Fruit fly (Drosophila melanogaster) whole organism, wandering third instar larva: ENCODE results near the gene Vps8.

ENCODE experiments used
- CG32264 ChIP-seq: fragments of 200-800 bp; sonication (Bioruptor generic); optimal IDR thresholded peaks from 2 replicates; lab custom pipeline; 2016; ENCODE audit warnings: missing biosample characterization, missing genetic modification characterization
- CrebA ChIP-seq: fragments of 200-800 bp; sonication (Bioruptor generic); optimal IDR thresholded peaks from 2 replicates; lab custom pipeline; 2016; ENCODE audit warnings: missing biosample characterization, mild to moderate bottlenecking, missing genetic modification characterization, borderline replicate concordance
- HLH106 ChIP-seq: fragments of 200-800 bp; optimal IDR thresholded peaks from 3 replicates; lab custom pipeline; 2019; ENCODE audit warnings: missing biosample characterization, mild to moderate bottlenecking, missing genetic modification characterization, moderate library complexity
- Myc ChIP-seq: fragments of >200 bp; optimal IDR thresholded peaks from 2 replicates; lab custom pipeline; 2017
- OdsH ChIP-seq: fragments of 200-800 bp; sonication (Bioruptor generic); optimal IDR thresholded peaks from 2 replicates; lab custom pipeline; 2016; ENCODE audit warnings: missing biosample characterization, mild to moderate bottlenecking, missing genetic modification characterization
- dmrt93B ChIP-seq: fragments of 200-800 bp; sonication (Bioruptor generic); optimal IDR thresholded peaks from 2 replicates; lab custom pipeline; 2018; ENCODE audit warnings: missing biosample characterization, mild to moderate bottlenecking, missing genetic modification characterization
- h ChIP-seq: fragments of 200-800 bp; sonication (Bioruptor generic); optimal IDR thresholded peaks from 3 replicates; lab custom pipeline; 2016; ENCODE audit warnings: missing biosample characterization, mild to moderate bottlenecking, missing genetic modification characterization
- psq ChIP-seq: fragments of 200-800 bp; sonication (Bioruptor generic); optimal IDR thresholded peaks from 3 replicates; lab custom pipeline; 2017; ENCODE audit warnings: missing biosample characterization, mild to moderate bottlenecking, missing genetic modification characterization, moderate library complexity
- rgr ChIP-seq: fragments of 200-800 bp; sonication (Bioruptor generic); optimal IDR thresholded peaks from 3 replicates; lab custom pipeline; 2016; ENCODE audit warnings: missing biosample characterization, mild to moderate bottlenecking, missing genetic modification characterization
- sage ChIP-seq: fragments of 200-800 bp; sonication (Bioruptor generic); optimal IDR thresholded peaks from 2 replicates; lab custom pipeline; 2016; ENCODE audit warnings: missing biosample characterization, mild to moderate bottlenecking, missing genetic modification characterization

DNA sequence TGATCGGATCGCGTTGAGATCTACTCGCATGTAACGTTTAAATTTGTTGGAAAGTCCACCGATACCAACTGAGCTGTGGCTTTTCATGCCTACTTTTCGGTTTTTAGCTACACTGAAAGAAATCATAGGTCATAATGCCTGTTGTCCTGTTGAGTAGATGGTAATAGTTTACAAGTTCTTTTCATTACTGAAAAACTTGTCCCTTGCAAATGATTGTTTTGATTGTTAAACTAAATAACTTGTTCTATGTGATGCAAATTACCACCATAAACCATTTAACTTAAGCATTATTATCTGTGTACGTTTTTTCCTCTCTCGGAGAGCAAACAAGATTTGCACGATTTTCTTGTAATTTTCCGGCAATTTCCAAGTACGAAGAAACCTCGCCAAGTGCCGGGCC, 41.6 kb downstream of the Vps8 start:
- TF ChIP-seq CrebA (GFP tag; lab: Kevin White, UChicago) (no peak), rgr (GFP tag; lab: Kevin White, UChicago) (no peak), dmrt93B (no peak), HLH106 (tag; lab: Kevin White, UChicago) (no peak), CG32264 (GFP tag; lab: Kevin White, UChicago) (no peak), psq (GFP tag; lab: Kevin White, UChicago) (no peak), h (GFP tag; lab: Kevin White, UChicago) (no peak), sage (GFP tag; lab: Kevin White, UChicago) (no peak), Myc (lab: Kevin White, UChicago) (no peak), OdsH (GFP tag; lab: Kevin White, UChicago) (no peak)
